Worm (Caenorhabditis elegans): ENCODE results near the gene cbn-1.

DNA sequence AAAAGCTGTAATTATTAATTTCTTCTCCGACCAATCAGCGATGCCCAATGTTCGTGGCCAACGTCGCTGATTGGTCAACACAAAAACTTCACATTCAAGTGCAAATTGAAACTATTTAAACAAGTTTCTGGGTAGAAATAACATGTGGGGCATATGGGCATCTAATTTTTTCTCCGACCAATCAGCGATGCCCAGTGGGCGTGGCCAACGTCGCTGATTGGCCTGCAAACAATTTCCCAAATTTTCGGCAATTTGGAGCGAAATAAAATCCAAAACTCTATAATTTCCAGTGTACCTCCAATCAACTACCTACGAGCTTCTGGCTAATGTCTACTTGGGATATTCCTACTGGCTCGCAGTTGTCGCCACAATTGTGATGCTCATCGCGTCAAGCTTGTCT lies 9.0 kb upstream of the cbn-1 start:
- TF ChIP-seq pqm-1 (tag; optimal IDR thresholded peaks at IDR 0.05): no peak
- TF ChIP-seq snpc-4 (tag; optimal IDR thresholded peaks at IDR 0.05): no peak
- no peak for TF ChIP-seq nhr-77 (tag; optimal IDR thresholded peaks at IDR 0.05)
- no peak for TF ChIP-seq mdl-1 (tag; optimal IDR thresholded peaks at IDR 0.05)
- TF ChIP-seq tbx-2 (tag; optimal IDR thresholded peaks at IDR 0.05): no peak
- TF ChIP-seq zag-1 (tag; optimal IDR thresholded peaks at IDR 0.05): no peak
- TF ChIP-seq pha-4 (tag; optimal IDR thresholded peaks at IDR 0.05): no peak
- TF ChIP-seq unc-39 (tag; optimal IDR thresholded peaks at IDR 0.05): no peak
- no peak for TF ChIP-seq skn-1 (tag; optimal IDR thresholded peaks at IDR 0.05)
- TF ChIP-seq ztf-4 (tag; optimal IDR thresholded peaks at IDR 0.05): no peak
